Fruit fly (Drosophila melanogaster): ENCODE measurements around the gene CtsL3.

The CtsL3 gene

DNA sequence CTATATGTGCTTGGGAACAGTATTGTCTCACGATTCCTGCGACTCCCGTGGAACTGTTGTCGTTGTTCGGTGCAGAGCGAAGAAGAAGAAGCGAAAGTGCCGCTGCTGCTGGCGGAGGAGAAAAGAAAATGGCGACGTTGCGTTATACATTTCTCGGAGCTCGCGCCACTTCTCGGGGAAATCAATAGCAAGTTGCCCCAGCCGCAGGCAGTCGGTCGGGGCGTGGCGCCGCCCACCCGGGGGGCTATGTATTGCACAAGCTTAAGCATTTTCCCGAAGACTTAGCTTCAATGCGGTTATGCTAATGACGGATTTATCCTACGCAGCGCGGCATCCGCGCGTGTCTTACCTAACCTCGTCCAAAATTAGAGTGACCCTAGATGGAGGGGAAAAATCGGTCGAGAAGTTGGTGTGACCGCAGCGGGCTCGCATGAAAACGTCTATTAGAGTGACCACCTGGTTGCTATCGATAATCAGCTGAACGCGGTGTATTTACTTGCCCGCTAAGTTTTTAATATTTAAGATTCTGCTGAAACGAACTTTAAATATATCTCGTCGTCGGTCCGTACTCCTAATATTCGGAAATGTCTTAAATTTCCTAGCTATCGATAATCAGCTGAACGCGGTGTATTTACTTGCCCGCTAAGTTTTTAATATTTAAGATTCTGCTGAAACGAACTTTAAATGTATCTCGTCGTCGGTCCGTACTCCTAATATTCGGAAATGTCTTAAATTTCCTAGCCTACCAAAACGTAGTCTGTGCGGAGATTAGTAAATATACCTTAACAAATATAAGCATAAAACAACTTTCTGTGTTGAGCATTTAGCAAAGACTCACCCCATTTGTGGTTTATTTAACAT is 18.6 kb downstream of the CtsL3 start, which contains the start of gene Rm62 (continued):
- no peak for TF ChIP-seq CG8944 (GFP tag; optimal IDR thresholded peaks at IDR 0.05)
- 0 out of 3 replicates have a peak, but pooled peaks have one; percentile 33 for TF ChIP-seq so (GFP tag; IDR thresholded peaks at IDR 0.05)
- no peak for TF ChIP-seq CG18764 (GFP tag; optimal IDR thresholded peaks at IDR 0.05)
- TF ChIP-seq CG7357 (GFP tag; IDR thresholded peaks at IDR 0.05) = no peak
- no peak for TF ChIP-seq ap (GFP tag; IDR thresholded peaks at IDR 0.05)
- TF ChIP-seq her (GFP tag; optimal IDR thresholded peaks at IDR 0.05) = no peak
- peak; percentile 32 for TF ChIP-seq mirr (GFP tag; optimal IDR thresholded peaks at IDR 0.05)
- no peak for TF ChIP-seq CG10147 (GFP tag; optimal IDR thresholded peaks at IDR 0.05)
- TF ChIP-seq Stat92E (GFP tag; optimal IDR thresholded peaks at IDR 0.05) = peak in 1 of 3 experiments; percentile 55
- TF ChIP-seq Mad (GFP tag; optimal IDR thresholded peaks at IDR 0.05) = no peak
- TF ChIP-seq slbo (GFP tag; IDR thresholded peaks at IDR 0.05) = 0 out of 2 replicates have a peak, but pooled peaks have one; percentile 39
- peak; percentile 12 for TF ChIP-seq bcd (GFP tag; optimal IDR thresholded peaks at IDR 0.05)
- peak; percentile 8 for TF ChIP-seq CG10543 (GFP tag; optimal IDR thresholded peaks at IDR 0.05)
- TF ChIP-seq chinmo (GFP tag; IDR thresholded peaks at IDR 0.05; ENCODE audit: partially characterized antibody) = no peak
- TF ChIP-seq CG17829 (tag; optimal IDR thresholded peaks at IDR 0.05) = peak; percentile 11
- TF ChIP-seq MESR4 (GFP tag; optimal IDR thresholded peaks at IDR 0.05) = peak; percentile 97
- TF ChIP-seq Lhr (GFP tag; optimal IDR thresholded peaks at IDR 0.05) = peak; percentile 38
- TF ChIP-seq CG10209 (GFP tag; optimal IDR thresholded peaks at IDR 0.05) = no peak
- peak; percentile 20 for TF ChIP-seq CG18262 (tag; optimal IDR thresholded peaks at IDR 0.05)
- no peak for TF ChIP-seq cas (GFP tag; IDR thresholded peaks at IDR 0.05)
- peak; percentile 29 for TF ChIP-seq B-H2 (GFP tag; optimal IDR thresholded peaks at IDR 0.05)
- TF ChIP-seq croc (GFP tag; conservative IDR thresholded peaks at IDR 0.05) = no peak
- no peak for TF ChIP-seq CG15073 (GFP tag; optimal IDR thresholded peaks at IDR 0.05)
- no peak for TF ChIP-seq Atf3 (GFP tag; optimal IDR thresholded peaks at IDR 0.05)
- TF ChIP-seq CG33557 (GFP tag; optimal IDR thresholded peaks at IDR 0.05) = peak; percentile 46
- no peak for TF ChIP-seq fd96Cb (tag; optimal IDR thresholded peaks at IDR 0.05)
- no peak for TF ChIP-seq CG17568 (GFP tag; optimal IDR thresholded peaks at IDR 0.05)
- no peak for TF ChIP-seq gro (GFP tag; optimal IDR thresholded peaks at IDR 0.05)
- TF ChIP-seq lola (GFP tag; optimal IDR thresholded peaks at IDR 0.05) = no peak
- TF ChIP-seq CG17359 (tag; optimal IDR thresholded peaks at IDR 0.05) = no peak
- TF ChIP-seq CG13296 (GFP tag; optimal IDR thresholded peaks at IDR 0.05) = peak; percentile 4
- TF ChIP-seq sens-2 (GFP tag; IDR thresholded peaks at IDR 0.05) = no peak
- no peak for TF ChIP-seq run (tag; optimal IDR thresholded peaks at IDR 0.05)
- TF ChIP-seq Fer2 (tag; optimal IDR thresholded peaks at IDR 0.05) = no peak
- peak; percentile 61 for TF ChIP-seq Jarid2 (GFP tag; optimal IDR thresholded peaks at IDR 0.05)
- no peak for TF ChIP-seq fru (optimal IDR thresholded peaks at IDR 0.05)
- no peak for TF ChIP-seq ara (GFP tag; IDR thresholded peaks at IDR 0.05)
- peak; percentile 44 for TF ChIP-seq CG1603 (tag; optimal IDR thresholded peaks at IDR 0.05)
- TF ChIP-seq tio (GFP tag; optimal IDR thresholded peaks at IDR 0.05) = no peak
- TF ChIP-seq vfl (GFP tag; optimal IDR thresholded peaks at IDR 0.05) = no peak
- no peak for TF ChIP-seq cg (GFP tag; optimal IDR thresholded peaks at IDR 0.05)
- TF ChIP-seq nerfin-2 (GFP tag; IDR thresholded peaks at IDR 0.05; ENCODE audit: partially characterized antibody) = no peak
- peak; percentile 48 for TF ChIP-seq MTF-1 (GFP tag; optimal IDR thresholded peaks at IDR 0.05; ENCODE audit: borderline replicate concordance)
- no peak for TF ChIP-seq Rx (GFP tag; IDR thresholded peaks at IDR 0.05)
- no peak for TF ChIP-seq Meics (GFP tag; optimal IDR thresholded peaks at IDR 0.05)
- TF ChIP-seq CG7372 (GFP tag; IDR thresholded peaks at IDR 0.05) = no peak
- no peak for TF ChIP-seq br (optimal IDR thresholded peaks at IDR 0.05)
- TF ChIP-seq gsb (GFP tag; IDR thresholded peaks at IDR 0.05) = no peak
- peak; percentile 40 for TF ChIP-seq CG10431 (GFP tag; optimal IDR thresholded peaks at IDR 0.05)

All from whole organism, embryonic.